Fruit fly (Drosophila melanogaster) whole organism, wandering third instar larva: ENCODE data around the gene eIF5B.

Experiments
- CrebA ChIP-seq: fragments of 200-800 bp; sonication (Bioruptor generic); optimal IDR thresholded peaks from 2 replicates; lab custom pipeline; 2016; ENCODE audit warnings: missing biosample characterization, mild to moderate bottlenecking, missing genetic modification characterization, borderline replicate concordance
- Hr78 ChIP-seq: fragments of >200 bp; optimal IDR thresholded peaks from 2 replicates; lab custom pipeline; 2017; ENCODE audit warnings: missing biosample characterization, missing genetic modification characterization
- Sp1 ChIP-seq: fragments of 200-800 bp; sonication (Bioruptor generic); optimal IDR thresholded peaks from 3 replicates; lab custom pipeline; 2019; ENCODE audit warnings: missing biosample characterization, mild to moderate bottlenecking, missing genetic modification characterization, moderate library complexity
- br ChIP-seq: fragments of 200-800 bp; sonication (Bioruptor generic); optimal IDR thresholded peaks from 2 replicates; lab custom pipeline; 2016; ENCODE audit warnings: missing biosample characterization, missing genetic modification characterization
- ey ChIP-seq: fragments of 200-800 bp; sonication (Bioruptor generic); optimal IDR thresholded peaks from 2 replicates; lab custom pipeline; 2016; ENCODE audit warnings: missing biosample characterization, missing genetic modification characterization
- psq ChIP-seq: fragments of 200-800 bp; sonication (Bioruptor generic); optimal IDR thresholded peaks from 3 replicates; lab custom pipeline; 2017; ENCODE audit warnings: missing biosample characterization, mild to moderate bottlenecking, missing genetic modification characterization, moderate library complexity
- sage ChIP-seq: fragments of 200-800 bp; sonication (Bioruptor generic); optimal IDR thresholded peaks from 2 replicates; lab custom pipeline; 2016; ENCODE audit warnings: missing biosample characterization, mild to moderate bottlenecking, missing genetic modification characterization
- usp ChIP-seq: fragments of >200 bp; optimal IDR thresholded peaks from 2 replicates; lab custom pipeline; 2017; ENCODE audit warnings: missing biosample characterization, missing genetic modification characterization

- TF ChIP-seq psq (GFP tag; lab: Kevin White, UChicago) (no peak), Sp1 (no peak), Hr78 (GFP tag; lab: Kevin White, UChicago) (no peak), sage (GFP tag; lab: Kevin White, UChicago) (no peak), ey (GFP tag; lab: Kevin White, UChicago) (no peak), br (no peak), CrebA (GFP tag; lab: Kevin White, UChicago) (no peak), usp (GFP tag; lab: Kevin White, UChicago) (no peak)
These were observed 62.3 kb downstream of the eIF5B start for dm6 chr3L:3398496-3398895.
